Fruit fly (Drosophila melanogaster) whole organism, embryonic: ENCODE measurements around the gene Seipin.
A peak's percentile ranks its signal among the peaks of the same experiment; 100 is the strongest.

Experiments
- Asciz ChIP-seq: fragments of 200-800 bp; sonication (Bioruptor generic); optimal IDR thresholded peaks from 2 replicates; lab custom pipeline; 2017; ENCODE audit warnings: missing biosample characterization, mild to moderate bottlenecking, missing genetic modification characterization, missing genetic modification reagents
- Blimp-1 ChIP-seq: fragments of 200-800 bp; sonication (Bioruptor generic); optimal IDR thresholded peaks from 3 replicates; lab custom pipeline; 2018; ENCODE audit warnings: missing biosample characterization, missing genetic modification characterization, mild to moderate bottlenecking, moderate library complexity, missing genetic modification reagents
- Bteb2 ChIP-seq: fragments of 200-800 bp; sonication (Bioruptor generic); optimal IDR thresholded peaks from 2 replicates; lab custom pipeline; 2016; ENCODE audit warnings: missing biosample characterization, missing genetic modification characterization
- CG11247 ChIP-seq: fragments of 200-800 bp; sonication (Bioruptor generic); IDR thresholded peaks from 2 replicates; pipeline ENCODE4 v1.3.6; 2022; ENCODE audit warnings: missing biosample characterization, missing genetic modification characterization
- CG11456 ChIP-seq: fragments of 200-800 bp; sonication (Bioruptor generic); IDR thresholded peaks from 3 replicates; pipeline ENCODE4 v1.3.6; 2022; ENCODE audit warnings: missing biosample characterization, missing genetic modification characterization
- CG12236 ChIP-seq: fragments of 200-800 bp; sonication (Bioruptor generic); optimal IDR thresholded peaks from 2 replicates; lab custom pipeline; 2016; ENCODE audit warnings: missing biosample characterization, missing genetic modification characterization
- CG12299 ChIP-seq: fragments of 200-800 bp; sonication (Bioruptor generic); optimal IDR thresholded peaks from 2 replicates; lab custom pipeline; 2018; ENCODE audit warnings: missing biosample characterization, mild to moderate bottlenecking, missing genetic modification characterization
- CG12769 ChIP-seq: fragments of 200-800 bp; sonication (Bioruptor generic); optimal IDR thresholded peaks from 2 replicates; lab custom pipeline; 2019; ENCODE audit warnings: missing biosample characterization, mild to moderate bottlenecking, missing genetic modification characterization, moderate library complexity
- CG14710 ChIP-seq: fragments of 200-800 bp; sonication (Bioruptor generic); optimal IDR thresholded peaks from 3 replicates; lab custom pipeline; 2019; ENCODE audit warnings: missing biosample characterization, mild to moderate bottlenecking, missing genetic modification characterization, moderate library complexity
- CG15514 ChIP-seq: fragments of 200-800 bp; sonication (Bioruptor generic); optimal IDR thresholded peaks from 3 replicates; lab custom pipeline; 2017; ENCODE audit warnings: missing biosample characterization, missing genetic modification characterization, mild to moderate bottlenecking, moderate library complexity, missing genetic modification reagents
- CG17361 ChIP-seq: fragments of 200-800 bp; sonication (Bioruptor generic); IDR thresholded peaks from 3 replicates; pipeline ENCODE4 v1.3.6; 2022; ENCODE audit warnings: missing biosample characterization, missing genetic modification characterization
- CG3065 ChIP-seq: fragments of 200-800 bp; sonication (Bioruptor generic); optimal IDR thresholded peaks from 2 replicates; lab custom pipeline; 2016; ENCODE audit warnings: missing biosample characterization, missing genetic modification characterization
- CG31388 ChIP-seq: fragments of 200-800 bp; sonication (Bioruptor generic); optimal IDR thresholded peaks from 2 replicates; lab custom pipeline; 2016; ENCODE audit warnings: missing biosample characterization, missing genetic modification characterization
- CG33557 ChIP-seq: fragments of 200-800 bp; sonication (Bioruptor generic); optimal IDR thresholded peaks from 2 replicates; lab custom pipeline; 2019; ENCODE audit warnings: missing biosample characterization, mild to moderate bottlenecking, missing genetic modification characterization, moderate library complexity
- CG4730 ChIP-seq: fragments of 200-800 bp; sonication (Bioruptor generic); IDR thresholded peaks from 2 replicates; pipeline ENCODE4 v1.3.6; 2022; ENCODE audit warnings: missing biosample characterization, missing genetic modification characterization
- CG8290 ChIP-seq, 3 experiments: fragments of 200-800 bp; sonication (Bioruptor generic); optimal IDR thresholded peaks; 2 replicates each; lab custom pipeline; 2016 to 2019; ENCODE audit warnings: missing biosample characterization in 3 of 3, missing genetic modification characterization in 3 of 3, mild to moderate bottlenecking in 2 of 3, moderate library complexity in 1 of 3
- CG9727 ChIP-seq: fragments of 200-800 bp; sonication (Bioruptor generic); optimal IDR thresholded peaks from 3 replicates; lab custom pipeline; 2017; ENCODE audit warnings: missing biosample characterization, mild to moderate bottlenecking, missing genetic modification characterization
- D19A ChIP-seq: fragments of 200-800 bp; optimal IDR thresholded peaks from 3 replicates; lab custom pipeline; 2019; ENCODE audit warnings: missing biosample characterization, mild to moderate bottlenecking, missing genetic modification characterization, moderate library complexity
- Dip3 ChIP-seq: fragments of 200-800 bp; sonication (Bioruptor generic); optimal IDR thresholded peaks from 3 replicates; lab custom pipeline; 2016; ENCODE audit warnings: missing biosample characterization, missing genetic modification characterization
- Doc2 ChIP-seq: fragments of 200-800 bp; sonication (Bioruptor generic); IDR thresholded peaks from 2 replicates; pipeline ENCODE4 v1.3.6; 2022; ENCODE audit warnings: missing biosample characterization, missing genetic modification characterization
- ERR ChIP-seq: fragments of 200-800 bp; sonication (Bioruptor generic); optimal IDR thresholded peaks from 2 replicates; lab custom pipeline; 2016; ENCODE audit warnings: missing biosample characterization, missing genetic modification characterization
- Eip74EF ChIP-seq, 2 experiments: fragments of 200-800 bp in 1 of 2; fragments of >200 bp in 1 of 2; sonication (Bioruptor generic) in 1 of 2; optimal IDR thresholded peaks; 2 replicates each; lab custom pipeline; 2017 to 2019; ENCODE audit warnings: missing biosample characterization in 2 of 2, missing genetic modification characterization in 2 of 2, mild to moderate bottlenecking in 1 of 2, moderate library complexity in 1 of 2
- Ets65A ChIP-seq: fragments of 200-800 bp; sonication (Bioruptor generic); peaks from one replicate; lab custom pipeline; 2016; ENCODE audit warnings: missing biosample characterization, missing genetic modification characterization
- Fer1 ChIP-seq: fragments of 200-800 bp; sonication (Bioruptor generic); optimal IDR thresholded peaks from 2 replicates; lab custom pipeline; 2017; ENCODE audit warnings: missing biosample characterization, mild to moderate bottlenecking, missing genetic modification characterization
- Hr78 ChIP-seq, 2 experiments: fragments of 200-800 bp in 1 of 2; fragments of >200 bp in 1 of 2; sonication (Bioruptor generic) in 1 of 2; optimal IDR thresholded peaks; 2 replicates each; lab custom pipeline; 2017 to 2019; ENCODE audit warnings: missing biosample characterization in 2 of 2, missing genetic modification characterization in 2 of 2, mild to moderate bottlenecking in 1 of 2, moderate library complexity in 1 of 2
- Lhr ChIP-seq: fragments of 200-800 bp; sonication (Bioruptor generic); optimal IDR thresholded peaks from 3 replicates; lab custom pipeline; 2017; ENCODE audit warnings: mild to moderate bottlenecking, missing biosample characterization, missing genetic modification reagents, missing genetic modification characterization
- Mrtf ChIP-seq: fragments of 200-800 bp; sonication (Bioruptor generic); IDR thresholded peaks from 3 replicates; pipeline ENCODE4 v1.3.6; 2022; ENCODE audit warnings: missing biosample characterization, missing genetic modification characterization
- Neu2 ChIP-seq: fragments of 200-800 bp; sonication (Bioruptor generic); optimal IDR thresholded peaks from 3 replicates; lab custom pipeline; 2016; ENCODE audit warnings: missing biosample characterization, missing genetic modification characterization, borderline replicate concordance
- Tbp ChIP-seq: fragments of >200 bp; optimal IDR thresholded peaks from 2 replicates; lab custom pipeline; 2018; ENCODE audit warnings: missing biosample characterization, missing genetic modification characterization
- Trl ChIP-seq, 3 experiments: fragments of >200 bp in 2 of 3; fragments of 200-800 bp in 1 of 3; sonication (Bioruptor generic) in 1 of 3; optimal IDR thresholded peaks; 2 replicates in 1 of 3; 3 replicates in 2 of 3; lab custom pipeline; 2016 to 2017; ENCODE audit warnings: missing biosample characterization in 1 of 3, missing genetic modification characterization in 1 of 3
- Xrp1 ChIP-seq: fragments of 200-800 bp; sonication (Bioruptor generic); IDR thresholded peaks from 2 replicates; pipeline ENCODE4 v1.3.6; 2022; ENCODE audit warnings: missing biosample characterization, missing genetic modification characterization
- aop ChIP-seq: fragments of 200-800 bp; sonication (Bioruptor generic); IDR thresholded peaks from 2 replicates; pipeline ENCODE4 v1.3.6; 2022; ENCODE audit warnings: missing biosample characterization, missing genetic modification characterization
- bab2 ChIP-seq: fragments of 200-800 bp; sonication (Bioruptor generic); optimal IDR thresholded peaks from 2 replicates; lab custom pipeline; 2016; ENCODE audit warnings: missing biosample characterization, missing genetic modification characterization
- cad ChIP-seq: fragments of >200 bp; optimal IDR thresholded peaks from 2 replicates; lab custom pipeline; 2017; ENCODE audit warnings: missing biosample characterization, missing genetic modification characterization
- caup ChIP-seq: fragments of 200-800 bp; sonication (Bioruptor generic); optimal IDR thresholded peaks from 3 replicates; lab custom pipeline; 2017; ENCODE audit warnings: missing biosample characterization, mild to moderate bottlenecking, missing genetic modification characterization, moderate library complexity; ENCODE audit not compliant: severe bottlenecking
- emc ChIP-seq: fragments of 200-800 bp; sonication (Bioruptor generic); optimal IDR thresholded peaks from 2 replicates; lab custom pipeline; 2016; ENCODE audit warnings: missing biosample characterization, missing genetic modification characterization
- ewg ChIP-seq: fragments of 200-800 bp; sonication (Bioruptor generic); optimal IDR thresholded peaks from 3 replicates; lab custom pipeline; 2017; ENCODE audit warnings: mild to moderate bottlenecking, missing biosample characterization, missing genetic modification reagents, missing genetic modification characterization
- fd3F ChIP-seq: fragments of 200-800 bp; sonication (Bioruptor generic); optimal IDR thresholded peaks from 2 replicates; lab custom pipeline; 2018; ENCODE audit warnings: missing biosample characterization, mild to moderate bottlenecking, missing genetic modification characterization, moderate library complexity
- gro ChIP-seq: fragments of 200-800 bp; sonication (Bioruptor generic); optimal IDR thresholded peaks from 2 replicates; lab custom pipeline; 2016; ENCODE audit warnings: missing biosample characterization, missing genetic modification characterization
- gsb ChIP-seq: fragments of 200-800 bp; sonication (Bioruptor generic); IDR thresholded peaks from 2 replicates; pipeline ENCODE4 v1.3.6; 2022; ENCODE audit warnings: missing biosample characterization, missing genetic modification characterization
- jigr1 ChIP-seq: fragments of 200-800 bp; sonication (Bioruptor generic); IDR thresholded peaks from 3 replicates; pipeline ENCODE4 v1.3.6; 2022; ENCODE audit warnings: missing biosample characterization, missing genetic modification characterization
- lmd ChIP-seq: fragments of 200-800 bp; sonication (Bioruptor generic); IDR thresholded peaks from 2 replicates; pipeline ENCODE4 v1.3.6; 2022; ENCODE audit warnings: missing biosample characterization, missing genetic modification characterization
- nom ChIP-seq: fragments of 200-800 bp; sonication (Bioruptor generic); optimal IDR thresholded peaks from 2 replicates; lab custom pipeline; 2017; ENCODE audit warnings: missing biosample characterization, missing genetic modification characterization, mild to moderate bottlenecking, moderate library complexity, missing genetic modification reagents
- prd ChIP-seq, 3 experiments: fragments of >200 bp in 2 of 3; fragments of 200-800 bp in 1 of 3; sonication (Bioruptor generic) in 1 of 3; optimal IDR thresholded peaks in 2 of 3; IDR thresholded peaks in 1 of 3; 2 replicates in 2 of 3; 3 replicates in 1 of 3; pipeline versions ENCODE4 v1.3.6 to Lab custom; 2017 to 2022; ENCODE audit warnings: missing biosample characterization in 1 of 3, missing genetic modification characterization in 1 of 3
- pzg ChIP-seq: fragments of 200-800 bp; sonication (Bioruptor generic); optimal IDR thresholded peaks from 3 replicates; lab custom pipeline; 2018; ENCODE audit warnings: missing biosample characterization, mild to moderate bottlenecking, missing genetic modification characterization, moderate library complexity
- seq ChIP-seq: fragments of 200-800 bp; sonication (Bioruptor generic); IDR thresholded peaks from 2 replicates; pipeline ENCODE4 v1.3.6; 2022; ENCODE audit warnings: missing biosample characterization, missing genetic modification characterization
- sima ChIP-seq: fragments of 200-800 bp; sonication (Bioruptor generic); optimal IDR thresholded peaks from 2 replicates; lab custom pipeline; 2016; ENCODE audit warnings: missing biosample characterization, missing genetic modification characterization
- wdn ChIP-seq: fragments of 200-800 bp; sonication (Bioruptor generic); IDR thresholded peaks from 2 replicates; pipeline ENCODE4 v1.3.6; 2022; ENCODE audit warnings: missing biosample characterization, missing genetic modification characterization
- zen2 ChIP-seq: fragments of 200-800 bp; sonication (Bioruptor generic); IDR thresholded peaks from 3 replicates; pipeline ENCODE4 v1.3.6; 2022; ENCODE audit warnings: missing biosample characterization, missing genetic modification characterization; ENCODE audit not compliant: partially characterized antibody

Gene Seipin

dm6 chrX:2593753-2594096 lies 25.9 kb upstream of the Seipin start (continued):
- TF ChIP-seq CG3065 (GFP tag; lab: Kevin White, UChicago) (peak; percentile 67), Bteb2 (GFP tag; lab: Kevin White, UChicago) (peak; percentile 76), Lhr (no peak), Fer1 (GFP tag; lab: Kevin White, UChicago) (peak; percentile 95), CG8290 (GFP tag; optimal IDR thresholded peaks at IDR 0.05; lab: Kevin White, UChicago) (peak; percentile 46), CG8290 (tag; optimal IDR thresholded peaks at IDR 0.05; lab: Kevin White, UChicago) (peak in 1 of 2 experiments; percentile 99), Dip3 (GFP tag; lab: Kevin White, UChicago) (peak; percentile 96), CG9727 (GFP tag; lab: Kevin White, UChicago) (peak; percentile 87), CG12299 (tag; lab: Kevin White, UChicago) (peak; percentile 73), emc (GFP tag; lab: Kevin White, UChicago) (peak; percentile 92), CG12769 (peak; percentile 99), bab2 (GFP tag; lab: Kevin White, UChicago) (peak; percentile 90), Blimp-1 (GFP tag; lab: Kevin White, UChicago) (peak; percentile 83), CG11456 (GFP tag; lab: Robert Waterston, UW) (peak; percentile 98), CG17361 (peak; percentile 88), ewg (peak; percentile 75), CG33557 (GFP tag; lab: Kevin White, UChicago) (no peak), jigr1 (peak; percentile 90), gro (GFP tag; lab: Kevin White, UChicago) (peak; percentile 92), CG11247 (GFP tag; lab: Robert Waterston, UW) (peak; percentile 95), Mrtf (GFP tag; lab: Robert Waterston, UW) (peak; percentile 93), CG15514 (GFP tag; lab: Kevin White, UChicago) (peak; percentile 90), Doc2 (GFP tag; lab: Robert Waterston, UW) (peak; percentile 74), CG4730 (GFP tag; lab: Robert Waterston, UW) (peak; percentile 93), seq (GFP tag; lab: Robert Waterston, UW) (peak; percentile 91), prd (optimal IDR thresholded peaks at IDR 0.05; lab: Kevin White, UChicago) (no peak), prd (GFP tag; IDR thresholded peaks at IDR 0.05; lab: Robert Waterston, UW) (peak; percentile 96), Hr78 (GFP tag; optimal IDR thresholded peaks at IDR 0.05; lab: Kevin White, UChicago) (peak in 1 of 2 experiments; percentile 59), aop (GFP tag; lab: Robert Waterston, UW) (peak; percentile 60; the same call in 1 of the 2 replicates), CG14710 (tag; lab: Kevin White, UChicago) (peak; percentile 57), Ets65A (GFP tag; lab: Kevin White, UChicago) (peak; percentile 98), cad (GFP tag; lab: Kevin White, UChicago) (no peak), Tbp (GFP tag; lab: Kevin White, UChicago) (no peak), Neu2 (peak; percentile 29), wdn (peak; percentile 95), CG31388 (GFP tag; lab: Kevin White, UChicago) (peak; percentile 85), gsb (peak; percentile 90), Trl (optimal IDR thresholded peaks at IDR 0.05; lab: Kevin White, UChicago) (no peak), Trl (GFP tag; optimal IDR thresholded peaks at IDR 0.05; lab: Kevin White, UChicago) (peak; percentile 91), caup (peak; percentile 93), D19A (peak; percentile 78), CG12236 (GFP tag; lab: Kevin White, UChicago) (peak; percentile 79), pzg (GFP tag; lab: Kevin White, UChicago) (peak; percentile 38), zen2 (no peak), ERR (GFP tag; lab: Kevin White, UChicago) (peak; percentile 93), nom (GFP tag; lab: Kevin White, UChicago) (peak; percentile 50), lmd (GFP tag; lab: Robert Waterston, UW) (peak; percentile 96), Eip74EF (GFP tag; optimal IDR thresholded peaks at IDR 0.05; lab: Kevin White, UChicago) (peak in 1 of 2 experiments; percentile 79), Asciz (GFP tag; lab: Kevin White, UChicago) (peak; percentile 76), Xrp1 (GFP tag; lab: Robert Waterston, UW) (peak; percentile 93), fd3F (GFP tag; lab: Kevin White, UChicago) (peak; percentile 85), sima (GFP tag; lab: Kevin White, UChicago) (peak; percentile 38)
